Worm (Caenorhabditis elegans): ENCODE results near the gene T26A5.6.

DNA sequence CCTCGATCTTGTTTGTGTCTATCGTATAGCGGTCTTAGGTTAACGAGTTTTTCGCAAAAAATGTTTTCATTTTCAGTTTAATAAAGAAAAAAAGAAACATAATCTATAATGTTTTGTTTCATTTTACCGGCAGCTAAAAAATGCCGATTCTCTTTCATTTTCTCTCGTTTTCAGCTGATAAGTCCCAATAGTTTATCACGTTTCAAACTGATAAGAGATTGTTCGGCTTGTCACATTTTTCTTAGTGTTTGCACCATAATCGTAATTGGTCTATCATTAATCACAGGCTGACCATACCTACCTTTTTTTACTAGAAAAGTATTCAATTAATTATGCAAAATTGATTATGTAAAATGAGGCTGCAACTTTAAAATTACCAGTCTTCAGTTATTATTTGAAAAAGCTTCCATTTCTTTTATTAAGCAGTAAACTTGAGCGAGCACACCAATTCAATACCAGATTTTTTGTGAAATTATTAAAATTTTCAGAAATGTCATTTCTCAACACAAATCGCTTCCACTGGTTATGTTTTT lies 44.8 kb upstream of the T26A5.6 start, which contains the start of gene F23F12.13:
- TF ChIP-seq T26A5.8 (tag; optimal IDR thresholded peaks at IDR 0.05) (no peak), ceh-27 (GFP tag; optimal IDR thresholded peaks at IDR 0.05) (no peak), ets-4 (GFP tag; optimal IDR thresholded peaks at IDR 0.05) (no peak), ama-1 (optimal IDR thresholded peaks at IDR 0.05) (no peak), ama-1 (GFP tag; optimal IDR thresholded peaks at IDR 0.05) (no peak), dox-1 (GFP tag; IDR thresholded peaks at IDR 0.05) (no peak), F52B5.7 (tag; optimal IDR thresholded peaks at IDR 0.05) (no peak), dpl-1 (GFP tag; optimal IDR thresholded peaks at IDR 0.05) (no peak)
